Fruit fly (Drosophila melanogaster) whole organism, adult: ENCODE measurements around the gene CG2310.

Experiments
- CG11617 ChIP-seq: fragments of 200-800 bp; sonication (Bioruptor generic); optimal IDR thresholded peaks from 2 replicates; lab custom pipeline; 2017; ENCODE audit warnings: mild to moderate bottlenecking, missing biosample characterization, missing genetic modification reagents, missing genetic modification characterization
- CG12768 ChIP-seq: fragments of 200-800 bp; sonication (Bioruptor generic); optimal IDR thresholded peaks from 2 replicates; lab custom pipeline; 2017; ENCODE audit warnings: missing biosample characterization, missing genetic modification characterization, mild to moderate bottlenecking, moderate library complexity, missing genetic modification reagents
- CG14711 ChIP-seq: fragments of 200-800 bp; sonication (Bioruptor generic); optimal IDR thresholded peaks from 2 replicates; lab custom pipeline; 2018; ENCODE audit warnings: missing biosample characterization, mild to moderate bottlenecking, missing genetic modification characterization, moderate library complexity
- CG1620 ChIP-seq: fragments of 200-800 bp; sonication (Bioruptor generic); optimal IDR thresholded peaks from 2 replicates; lab custom pipeline; 2016; ENCODE audit warnings: missing biosample characterization, missing genetic modification characterization
- Clk ChIP-seq: fragments of 200-800 bp; sonication (Bioruptor generic); optimal IDR thresholded peaks from 2 replicates; lab custom pipeline; 2017; ENCODE audit warnings: missing biosample characterization, missing genetic modification characterization
- Crg-1 ChIP-seq: fragments of 200-800 bp; sonication (Bioruptor generic); optimal IDR thresholded peaks from 2 replicates; lab custom pipeline; 2016; ENCODE audit warnings: missing biosample characterization, missing genetic modification characterization
- bab1 ChIP-seq: fragments of 200-800 bp; sonication (Bioruptor generic); optimal IDR thresholded peaks from 3 replicates; lab custom pipeline; 2019; ENCODE audit warnings: missing biosample characterization, mild to moderate bottlenecking, missing genetic modification characterization, moderate library complexity
- cic ChIP-seq: fragments of 200-800 bp; sonication (Bioruptor generic); optimal IDR thresholded peaks from 2 replicates; lab custom pipeline; 2017; ENCODE audit warnings: missing biosample characterization, mild to moderate bottlenecking, missing genetic modification characterization, moderate library complexity
- cnc ChIP-seq, 2 experiments: fragments of >200 bp; optimal IDR thresholded peaks; 2 replicates each; lab custom pipeline; 2017
- kay ChIP-seq: fragments of 200-800 bp; sonication (Bioruptor generic); peaks from one replicate; lab custom pipeline; 2016; ENCODE audit warnings: missing biosample characterization, missing genetic modification characterization, borderline replicate concordance
- pad ChIP-seq: fragments of 200-800 bp; sonication (Bioruptor generic); optimal IDR thresholded peaks from 3 replicates; lab custom pipeline; 2017; ENCODE audit warnings: missing biosample characterization, missing genetic modification characterization, mild to moderate bottlenecking, moderate library complexity, missing genetic modification reagents
- tj ChIP-seq: fragments of 200-800 bp; sonication (Bioruptor generic); optimal IDR thresholded peaks from 3 replicates; lab custom pipeline; 2017; ENCODE audit warnings: missing biosample characterization, mild to moderate bottlenecking, missing genetic modification characterization, moderate library complexity
- toe ChIP-seq: fragments of 200-800 bp; sonication (Bioruptor generic); optimal IDR thresholded peaks from 2 replicates; lab custom pipeline; 2016; ENCODE audit warnings: missing biosample characterization, missing genetic modification characterization

dm6 chr3R:29515417-29515816, 22.1 kb upstream of the CG2310 start, which contains the start of gene ND-20L:
- no peak for TF ChIP-seq kay (GFP tag; lab: Kevin White, UChicago)
- TF ChIP-seq CG12768 (GFP tag; lab: Kevin White, UChicago): no peak
- no peak for TF ChIP-seq pad (GFP tag; lab: Kevin White, UChicago)
- TF ChIP-seq tj: no peak
- no peak for TF ChIP-seq cic (GFP tag; lab: Kevin White, UChicago)
- no peak for TF ChIP-seq Clk (GFP tag; lab: Kevin White, UChicago)
- no peak for TF ChIP-seq Crg-1
- no peak for TF ChIP-seq CG14711
- no peak for TF ChIP-seq CG11617 (GFP tag; lab: Kevin White, UChicago)
- TF ChIP-seq toe (GFP tag; lab: Kevin White, UChicago): no peak
- no peak for TF ChIP-seq CG1620 (GFP tag; lab: Kevin White, UChicago)
- TF ChIP-seq bab1: no peak
- TF ChIP-seq cnc (optimal IDR thresholded peaks at IDR 0.05; lab: Kevin White, UChicago): no peak
